Worm (Caenorhabditis elegans) whole organism, young adult: Measurements from ENCODE around the gene acdh-2.

Source experiments
- B0261.1 ChIP-seq: sonication (generic microtip); optimal IDR thresholded peaks from 2 replicates; lab custom pipeline; 2016; ENCODE audit warnings: mild to moderate bottlenecking, missing genetic modification characterization, moderate library complexity, missing compliant biosample characterization
- hlh-12 ChIP-seq: sonication (generic microtip); optimal IDR thresholded peaks from 2 replicates; lab custom pipeline; 2016; ENCODE audit warnings: missing genetic modification characterization, missing compliant biosample characterization
- ztf-22 ChIP-seq: fragments of 200-800 bp; sonication (Bioruptor generic); optimal IDR thresholded peaks from 2 replicates; lab custom pipeline; 2018; ENCODE audit warnings: mild to moderate bottlenecking, missing genetic modification characterization, moderate library complexity, missing compliant biosample characterization

DNA sequence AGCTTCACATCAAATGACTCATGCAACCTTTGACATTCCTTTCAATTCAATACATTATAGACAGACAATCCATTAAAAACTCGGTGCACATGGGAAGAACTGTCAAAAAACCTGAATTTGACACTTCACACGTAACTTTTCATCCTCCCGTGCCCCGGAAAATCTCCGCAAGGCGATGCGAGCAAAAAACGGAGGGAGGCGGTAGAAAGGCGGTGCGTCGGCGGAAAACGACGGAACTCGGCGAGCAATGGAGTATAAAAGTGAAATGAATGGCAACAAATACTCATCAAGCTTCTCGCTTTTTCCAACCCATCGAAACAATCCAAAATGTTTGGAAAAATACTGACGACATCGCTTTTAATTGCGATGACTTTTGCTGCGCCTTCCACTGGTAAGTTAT is 30.7 kb upstream of the acdh-2 start, which contains the start of gene T25E4.1:
- TF ChIP-seq B0261.1 (tag; lab: Kevin White, UChicago) (no peak), hlh-12 (tag; lab: Kevin White, UChicago) (no peak), ztf-22 (GFP tag; lab: Kevin White, UChicago) (no peak)
